Fruit fly (Drosophila melanogaster): Measurements from ENCODE around the gene tgo.

The tgo gene

DNA sequence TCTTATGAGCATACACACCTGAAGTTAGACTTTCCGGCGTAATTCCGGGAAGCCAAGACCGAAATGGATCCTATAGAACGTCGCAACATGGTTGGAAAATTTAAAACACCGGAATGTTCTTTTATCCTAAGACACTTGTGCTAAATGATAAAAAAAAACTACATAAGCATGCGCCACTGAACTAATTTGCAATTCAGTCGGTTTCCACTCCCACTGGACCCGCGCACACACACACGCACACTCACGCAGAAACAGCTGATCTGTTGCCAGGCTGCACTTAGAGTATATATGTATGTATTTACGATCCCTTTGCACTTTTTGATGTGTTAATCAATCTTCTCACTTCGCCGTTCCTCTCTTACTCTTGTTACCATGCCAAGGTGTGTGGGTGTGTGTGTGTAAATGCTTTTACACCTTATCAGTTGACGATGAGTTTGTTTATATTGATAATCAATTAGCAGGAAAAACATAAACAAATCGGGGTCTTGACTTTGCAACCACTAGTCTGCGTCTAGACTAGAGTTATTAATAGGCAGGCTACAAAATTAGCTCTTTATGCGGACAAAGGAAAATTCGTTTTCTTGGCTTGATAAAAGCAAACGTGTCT is 28.7 kb upstream of the tgo start, which contains the start of gene Mst85C (continued):
- TF ChIP-seq MESR4 (GFP tag; optimal IDR thresholded peaks at IDR 0.05), result peak; percentile 62
- no peak for TF ChIP-seq CG12236 (GFP tag; optimal IDR thresholded peaks at IDR 0.05)
- TF ChIP-seq Jarid2 (GFP tag; optimal IDR thresholded peaks at IDR 0.05), result no peak
- TF ChIP-seq croc (GFP tag; conservative IDR thresholded peaks at IDR 0.05), result no peak
- no peak for TF ChIP-seq CG2116 (GFP tag; optimal IDR thresholded peaks at IDR 0.05)
- no peak for TF ChIP-seq phol (tag; optimal IDR thresholded peaks at IDR 0.05)
- TF ChIP-seq PHDP (tag; optimal IDR thresholded peaks at IDR 0.05), result no peak
- no peak for TF ChIP-seq Dll (GFP tag; IDR thresholded peaks at IDR 0.05; ENCODE audit: partially characterized antibody)
- TF ChIP-seq CG4360 (GFP tag; IDR thresholded peaks at IDR 0.05), result no peak
- peak; percentile 62 for TF ChIP-seq nom (GFP tag; optimal IDR thresholded peaks at IDR 0.05)
- no peak for TF ChIP-seq CG13624 (GFP tag; optimal IDR thresholded peaks at IDR 0.05)
- no peak for TF ChIP-seq emc (GFP tag; optimal IDR thresholded peaks at IDR 0.05)
- TF ChIP-seq twi (tag; optimal IDR thresholded peaks at IDR 0.05), result no peak
- TF ChIP-seq CG7839 (tag; optimal IDR thresholded peaks at IDR 0.05), result no peak
- TF ChIP-seq Sox102F (GFP tag; optimal IDR thresholded peaks at IDR 0.05), result no peak
- no peak for TF ChIP-seq ac (GFP tag; optimal IDR thresholded peaks at IDR 0.05)
- TF ChIP-seq fd96Cb (tag; optimal IDR thresholded peaks at IDR 0.05), result no peak
- TF ChIP-seq ranshi (GFP tag; IDR thresholded peaks at IDR 0.05), result no peak
- TF ChIP-seq CG9215 (GFP tag; IDR thresholded peaks at IDR 0.05), result no peak
- no peak for TF ChIP-seq CG14860 (GFP tag; IDR thresholded peaks at IDR 0.05; ENCODE audit: partially characterized antibody)
- no peak for TF ChIP-seq pnt (GFP tag; optimal IDR thresholded peaks at IDR 0.05)
- TF ChIP-seq CG2712 (tag; optimal IDR thresholded peaks at IDR 0.05), result no peak
- no peak for TF ChIP-seq CG14667 (GFP tag; IDR thresholded peaks at IDR 0.05)
- no peak for TF ChIP-seq eve (GFP tag; optimal IDR thresholded peaks at IDR 0.05)
- TF ChIP-seq unpg (GFP tag; optimal IDR thresholded peaks at IDR 0.05), result no peak
- no peak for TF ChIP-seq CG6254 (GFP tag; optimal IDR thresholded peaks at IDR 0.05)
- TF ChIP-seq yki (optimal IDR thresholded peaks at IDR 0.05), result no peak
- no peak for TF ChIP-seq CG9932 (GFP tag; IDR thresholded peaks at IDR 0.05)
- no peak for TF ChIP-seq CG10654 (GFP tag; optimal IDR thresholded peaks at IDR 0.05)
- TF ChIP-seq scrt (GFP tag; optimal IDR thresholded peaks at IDR 0.05), result no peak
- no peak for TF ChIP-seq Neu2 (GFP tag; optimal IDR thresholded peaks at IDR 0.05; ENCODE audit: borderline replicate concordance)
- TF ChIP-seq CG43689 (GFP tag; IDR thresholded peaks at IDR 0.05), result no peak
- TF ChIP-seq CG6813 (GFP tag; optimal IDR thresholded peaks at IDR 0.05), result no peak
- no peak for TF ChIP-seq CG4854 (GFP tag; optimal IDR thresholded peaks at IDR 0.05)
- no peak for TF ChIP-seq al (GFP tag; IDR thresholded peaks at IDR 0.05)
- no peak for TF ChIP-seq CG12391 (tag; optimal IDR thresholded peaks at IDR 0.05)
- no peak for TF ChIP-seq jing (GFP tag; optimal IDR thresholded peaks at IDR 0.05)
- no peak for TF ChIP-seq tgo (GFP tag; IDR thresholded peaks at IDR 0.05)
- TF ChIP-seq CG6765 (GFP tag; optimal IDR thresholded peaks at IDR 0.05), result no peak
- no peak for TF ChIP-seq caup (GFP tag; optimal IDR thresholded peaks at IDR 0.05; ENCODE audit: severe bottlenecking)
- TF ChIP-seq CG1602 (GFP tag; optimal IDR thresholded peaks at IDR 0.05), result no peak
- TF ChIP-seq CG6791 (GFP tag; IDR thresholded peaks at IDR 0.05; ENCODE audit: partially characterized antibody), result no peak
- TF ChIP-seq vfl (GFP tag; optimal IDR thresholded peaks at IDR 0.05), result no peak
- TF ChIP-seq dysf (GFP tag; IDR thresholded peaks at IDR 0.05), result no peak
- no peak for TF ChIP-seq Aef1 (GFP tag; IDR thresholded peaks at IDR 0.05)
- no peak for TF ChIP-seq CG12299 (tag; optimal IDR thresholded peaks at IDR 0.05)
- no peak for TF ChIP-seq CG4820 (GFP tag; optimal IDR thresholded peaks at IDR 0.05)
- peak; percentile 38 for TF ChIP-seq kah (GFP tag; optimal IDR thresholded peaks at IDR 0.05)
- no peak for TF ChIP-seq sna (GFP tag; IDR thresholded peaks at IDR 0.05; ENCODE audit: partially characterized antibody)
- TF ChIP-seq exex (tag; optimal IDR thresholded peaks at IDR 0.05), result peak; percentile 65

Data from whole organism, embryonic.